Fruit fly (Drosophila melanogaster): Measurements from ENCODE around the gene CG32473.

dm6 chr3R:13298114-13298818 is 4.2 kb upstream of the CG32473 start, which contains the start of gene CG8774:
- TF ChIP-seq Myc (optimal IDR thresholded peaks at IDR 0.05) (no peak), insv (optimal IDR thresholded peaks at IDR 0.05) (no peak), psq (optimal IDR thresholded peaks at IDR 0.05) (no peak), ttk (optimal IDR thresholded peaks at IDR 0.05) (no peak), Sin3A (optimal IDR thresholded peaks at IDR 0.05) (no peak), h (optimal IDR thresholded peaks at IDR 0.05) (no peak)
